Fruit fly (Drosophila melanogaster): ENCODE measurements around the gene Rab3-GEF.

dm6 chrX:15074646-15075351 lies 14.7 kb upstream of the Rab3-GEF start:
- no peak for TF ChIP-seq EcR (GFP tag; optimal IDR thresholded peaks at IDR 0.05)
- TF ChIP-seq pan (optimal IDR thresholded peaks at IDR 0.05), result no peak
- TF ChIP-seq CG8478 (optimal IDR thresholded peaks at IDR 0.05), result no peak
- TF ChIP-seq usp (GFP tag; optimal IDR thresholded peaks at IDR 0.05), result no peak
- TF ChIP-seq psq (optimal IDR thresholded peaks at IDR 0.05), result no peak
- no peak for TF ChIP-seq Dll (optimal IDR thresholded peaks at IDR 0.05)
